Worm (Caenorhabditis elegans) whole organism, young adult: Measurements from ENCODE around the gene nucb-1.

Experiments
- F49E8.2 ChIP-seq: sonication (generic microtip); optimal IDR thresholded peaks from 3 replicates; lab custom pipeline; 2017; ENCODE audit warnings: missing genetic modification characterization, mild to moderate bottlenecking, missing compliant biosample characterization, antibody characterized with exemption, moderate library complexity; ENCODE audit not compliant: insufficient read depth
- bed-1 ChIP-seq: fragments of 200-800 bp; sonication (Bioruptor generic); IDR thresholded peaks from 2 replicates; pipeline ENCODE4 v1.3.6; 2022; ENCODE audit warnings: missing genetic modification reagents, missing genetic modification characterization, missing compliant biosample characterization
- dox-1 ChIP-seq: fragments of 200-800 bp; sonication (Bioruptor generic); IDR thresholded peaks from 2 replicates; pipeline ENCODE4 v1.3.6; 2022; ENCODE audit warnings: missing genetic modification reagents, missing genetic modification characterization, missing compliant biosample characterization
- mes-4 ChIP-seq: sonication (generic microtip); optimal IDR thresholded peaks from 2 replicates; lab custom pipeline; 2016; ENCODE audit warnings: missing genotype, missing genetic modification characterization, missing compliant biosample characterization
- snpc-1.3 ChIP-seq: sonication (generic microtip); optimal IDR thresholded peaks from 2 replicates; lab custom pipeline; 2017; ENCODE audit warnings: missing genetic modification characterization, mild to moderate bottlenecking, missing compliant biosample characterization, antibody characterized with exemption, moderate library complexity, missing genotype, missing genetic modification reagents; ENCODE audit not compliant: insufficient read depth

DNA sequence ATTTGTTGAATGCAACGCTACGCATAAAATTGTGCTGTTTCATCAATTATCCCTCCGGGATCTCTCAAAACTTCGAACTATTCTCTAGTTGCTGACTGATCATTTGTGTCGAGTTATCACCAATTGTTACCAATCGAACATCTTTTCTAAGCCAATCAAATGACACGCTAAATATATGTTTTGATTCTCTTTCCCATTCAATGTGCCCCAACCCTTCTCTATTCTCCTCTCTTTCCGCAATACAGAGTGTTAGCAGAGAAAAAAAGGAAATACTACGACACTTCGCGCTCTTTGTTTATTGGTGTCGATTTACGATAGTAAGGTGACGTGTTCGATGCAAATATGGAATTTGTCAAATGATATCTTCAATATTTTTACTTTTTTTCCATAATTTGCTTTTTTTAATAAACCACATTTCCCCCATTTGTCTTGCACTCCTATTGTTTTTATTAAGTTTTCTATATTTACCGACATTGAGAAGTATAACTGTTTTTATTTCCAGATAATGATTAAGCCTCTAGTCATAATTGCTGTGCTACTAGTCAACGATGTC is at the start of gene nucb-1:
- no peak for TF ChIP-seq F49E8.2
- TF ChIP-seq snpc-1.3 (tag; lab: Kevin White, UChicago) = no peak
- TF ChIP-seq bed-1 (GFP tag; lab: Robert Waterston, UW) = no peak
- no peak for TF ChIP-seq mes-4 (tag; lab: Kevin White, UChicago)
- no peak for TF ChIP-seq dox-1 (GFP tag; lab: Robert Waterston, UW)
